Fruit fly (Drosophila melanogaster): ENCODE measurements around the gene CG31913.

The CG31913 gene

dm6 chr2L:5801926-5802325 lies 18.1 kb downstream of the CG31913 start, which contains the start of the genes CG14005 and CG7239 (continued):
- peak; percentile 39 for TF ChIP-seq CG2712 (tag; optimal IDR thresholded peaks at IDR 0.05)
- TF ChIP-seq CG1529 (GFP tag; optimal IDR thresholded peaks at IDR 0.05), result no peak
- TF ChIP-seq gce (GFP tag; IDR thresholded peaks at IDR 0.05), result no peak
- TF ChIP-seq CG6689 (GFP tag; IDR thresholded peaks at IDR 0.05), result no peak
- no peak for TF ChIP-seq CG5953 (GFP tag; IDR thresholded peaks at IDR 0.05)
- peak; percentile 12 for TF ChIP-seq hkb (optimal IDR thresholded peaks at IDR 0.05)
- TF ChIP-seq hkb (GFP tag; IDR thresholded peaks at IDR 0.05), result no peak
- TF ChIP-seq Mes4 (GFP tag; optimal IDR thresholded peaks at IDR 0.05), result no peak
- TF ChIP-seq CG13424 (tag; optimal IDR thresholded peaks at IDR 0.05), result peak; percentile 18
- TF ChIP-seq trem (tag; optimal IDR thresholded peaks at IDR 0.05), result peak; percentile 66
- TF ChIP-seq oc (tag; optimal IDR thresholded peaks at IDR 0.05), result no peak
- TF ChIP-seq CG3847 (GFP tag; IDR thresholded peaks at IDR 0.05), result no peak
- TF ChIP-seq p53 (GFP tag; optimal IDR thresholded peaks at IDR 0.05), result no peak
- TF ChIP-seq disco-r (GFP tag; optimal IDR thresholded peaks at IDR 0.05), result no peak
- TF ChIP-seq phol (tag; optimal IDR thresholded peaks at IDR 0.05), result peak; percentile 32
- peak; percentile 54 for TF ChIP-seq CG15514 (GFP tag; optimal IDR thresholded peaks at IDR 0.05)
- TF ChIP-seq pzg (GFP tag; optimal IDR thresholded peaks at IDR 0.05), result peak; percentile 53
- TF ChIP-seq CG2116 (GFP tag; optimal IDR thresholded peaks at IDR 0.05), result peak; percentile 48
- TF ChIP-seq en (GFP tag; optimal IDR thresholded peaks at IDR 0.05), result no peak
- peak; percentile 10 for TF ChIP-seq CG18262 (tag; optimal IDR thresholded peaks at IDR 0.05)
- peak; percentile 24 for TF ChIP-seq grau (tag; optimal IDR thresholded peaks at IDR 0.05)
- TF ChIP-seq CG9932 (GFP tag; IDR thresholded peaks at IDR 0.05), result peak; percentile 19; the same call in 1 of the 2 replicates
- TF ChIP-seq gro (GFP tag; optimal IDR thresholded peaks at IDR 0.05), result no peak
- TF ChIP-seq Nf-YC (tag; optimal IDR thresholded peaks at IDR 0.05), result peak; percentile 23
- TF ChIP-seq CG12659 (GFP tag; optimal IDR thresholded peaks at IDR 0.05), result peak; percentile 60
- no peak for TF ChIP-seq abd-A (tag; optimal IDR thresholded peaks at IDR 0.05)
- TF ChIP-seq Lhr (GFP tag; optimal IDR thresholded peaks at IDR 0.05), result peak; percentile 44
- TF ChIP-seq CG8281 (tag; optimal IDR thresholded peaks at IDR 0.05), result no peak
- peak; percentile 48 for TF ChIP-seq CoRest (tag; optimal IDR thresholded peaks at IDR 0.05)

DNA sequence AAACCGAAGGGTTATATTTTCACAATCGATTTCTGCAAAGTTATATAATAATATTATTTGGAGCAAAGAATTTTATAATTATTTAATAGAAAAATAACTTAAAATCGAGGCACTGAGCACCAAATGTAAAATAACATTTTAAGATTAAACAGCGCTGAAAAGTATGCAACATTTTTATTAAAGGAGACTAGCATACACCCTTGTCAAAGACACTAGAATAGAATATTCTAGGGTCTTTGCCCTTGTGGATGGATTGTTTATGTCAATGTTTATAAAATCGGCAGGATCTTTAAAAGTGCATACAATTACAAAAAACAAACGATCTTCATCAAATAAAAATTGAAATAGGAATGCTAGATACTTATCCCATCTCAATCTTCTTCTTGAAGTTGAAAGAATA lies 20.2 kb downstream of the CG31913 start:
- no peak for TF ChIP-seq fd102C (GFP tag; optimal IDR thresholded peaks at IDR 0.05)
- no peak for TF ChIP-seq usp (GFP tag; optimal IDR thresholded peaks at IDR 0.05)
- TF ChIP-seq CG1792 (GFP tag; optimal IDR thresholded peaks at IDR 0.05), result no peak
- no peak for TF ChIP-seq CG13894 (tag; optimal IDR thresholded peaks at IDR 0.05)
- TF ChIP-seq Chrac-16 (GFP tag; optimal IDR thresholded peaks at IDR 0.05), result no peak
- no peak for TF ChIP-seq kah (GFP tag; optimal IDR thresholded peaks at IDR 0.05)
- TF ChIP-seq jigr1 (GFP tag; IDR thresholded peaks at IDR 0.05), result no peak
- TF ChIP-seq Blimp-1 (GFP tag; optimal IDR thresholded peaks at IDR 0.05), result peak; percentile 29
- TF ChIP-seq CG9932 (GFP tag; IDR thresholded peaks at IDR 0.05), result no peak
- no peak for TF ChIP-seq amos (GFP tag; IDR thresholded peaks at IDR 0.05; ENCODE audit: partially characterized antibody)
- TF ChIP-seq CG2712 (tag; optimal IDR thresholded peaks at IDR 0.05), result peak; percentile 30
- no peak for TF ChIP-seq dm (GFP tag; optimal IDR thresholded peaks at IDR 0.05)
- no peak for TF ChIP-seq CG2129 (GFP tag; IDR thresholded peaks at IDR 0.05; ENCODE audit: partially characterized antibody)
- peak; percentile 4 for TF ChIP-seq CG17829 (tag; optimal IDR thresholded peaks at IDR 0.05)
- no peak for TF ChIP-seq CHES-1-like (GFP tag; optimal IDR thresholded peaks at IDR 0.05)
- peak; percentile 6 for TF ChIP-seq CG11504 (tag; optimal IDR thresholded peaks at IDR 0.05)
- no peak for TF ChIP-seq tap (tag; optimal IDR thresholded peaks at IDR 0.05)
- no peak for TF ChIP-seq CoRest (tag; optimal IDR thresholded peaks at IDR 0.05)
- peak; percentile 32 for TF ChIP-seq Med (GFP tag)
- no peak for TF ChIP-seq CG3407 (GFP tag; optimal IDR thresholded peaks at IDR 0.05)
- TF ChIP-seq CG17328 (GFP tag; IDR thresholded peaks at IDR 0.05), result 0 out of 2 replicates have a peak, but pooled peaks have one; percentile 11
- TF ChIP-seq CG1647 (GFP tag; optimal IDR thresholded peaks at IDR 0.05), result no peak
- peak; percentile 30 for TF ChIP-seq CTCF (GFP tag; optimal IDR thresholded peaks at IDR 0.05)
- TF ChIP-seq CG18476 (GFP tag; optimal IDR thresholded peaks at IDR 0.05), result no peak
- TF ChIP-seq vvl (GFP tag; IDR thresholded peaks at IDR 0.05), result peak; percentile 18; the same call in 1 of the 2 replicates
- TF ChIP-seq dysf (GFP tag; IDR thresholded peaks at IDR 0.05), result no peak
- no peak for TF ChIP-seq grn (GFP tag; optimal IDR thresholded peaks at IDR 0.05)

All from whole organism, embryonic.